Worm (Caenorhabditis elegans) whole organism, late embryonic: ENCODE data around the gene C24H10.3.

Experiments
- K09A11.1 ChIP-seq: sonication (generic microtip); optimal IDR thresholded peaks from 2 replicates; lab custom pipeline; 2017; ENCODE audit warnings: antibody characterized with exemption, mild to moderate bottlenecking, missing genetic modification characterization, missing compliant biosample characterization; ENCODE audit not compliant: insufficient read depth
- hlh-13 ChIP-seq: fragments of 200-800 bp; sonication (Bioruptor generic); optimal IDR thresholded peaks from 2 replicates; lab custom pipeline; 2018; ENCODE audit warnings: mild to moderate bottlenecking, missing genetic modification characterization, missing compliant biosample characterization

DNA sequence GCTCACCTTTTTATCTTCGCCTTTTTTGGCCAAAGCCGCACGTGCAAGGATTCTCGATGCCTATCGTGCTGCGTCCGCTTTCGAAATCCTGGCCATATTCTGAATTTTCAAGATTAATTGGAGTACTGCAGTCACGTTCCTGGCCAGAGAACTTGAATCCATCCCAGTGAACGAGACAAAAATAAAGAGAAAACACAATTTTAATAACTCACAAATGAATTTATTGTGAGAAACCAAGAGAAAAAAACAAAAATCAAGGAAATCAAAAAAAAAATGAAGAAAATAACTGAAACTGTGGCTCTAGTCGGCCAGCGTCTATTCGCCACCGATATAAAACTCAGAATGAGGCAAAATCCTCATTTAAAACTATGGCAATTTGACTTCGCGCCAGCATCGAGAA is 1.7 kb upstream of the C24H10.3 start, which contains the start of gene C24H10.4:
- TF ChIP-seq hlh-13 (no peak), K09A11.1 (tag; lab: Kevin White, UChicago) (no peak)
